Worm (Caenorhabditis elegans): Measurements from ENCODE around the gene K08E4.7.

DNA sequence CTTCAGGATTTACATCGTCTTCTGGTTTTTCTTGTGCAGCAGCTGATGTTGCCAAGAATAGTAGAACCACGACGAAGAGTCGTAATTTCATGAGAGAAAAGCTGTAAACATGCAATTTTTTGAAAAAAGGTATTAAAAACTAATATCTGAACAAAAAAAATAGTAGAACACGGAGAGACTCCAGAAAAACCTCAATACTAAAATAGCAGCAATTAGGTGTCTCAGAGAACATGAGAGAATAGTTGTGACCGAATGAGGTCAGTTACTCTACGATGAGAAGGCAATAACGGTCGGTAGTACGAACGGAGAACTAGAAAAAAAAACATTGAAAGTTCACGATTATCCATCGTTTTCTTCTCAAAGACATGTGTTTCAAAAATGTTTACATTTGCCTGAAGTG is 46.5 kb upstream of the K08E4.7 start, which contains the start of gene tgn-38:
- TF ChIP-seq lin-13 (tag; optimal IDR thresholded peaks at IDR 0.05) (no peak), unc-39 (tag; optimal IDR thresholded peaks at IDR 0.05) (no peak), ham-2 (GFP tag; optimal IDR thresholded peaks at IDR 0.05) (no peak), unc-62 (GFP tag; optimal IDR thresholded peaks at IDR 0.05) (no peak), zip-8 (tag; optimal IDR thresholded peaks at IDR 0.05) (no peak), nhr-76 (tag; optimal IDR thresholded peaks at IDR 0.05) (no peak), pha-4 (tag; optimal IDR thresholded peaks at IDR 0.05) (no peak)
